Worm (Caenorhabditis elegans) whole organism, L3 larva: Measurements from ENCODE around the gene msp-113.

ENCODE experiments used
- ZK546.5 ChIP-seq: sonication (generic microtip); optimal IDR thresholded peaks from 2 replicates; lab custom pipeline; 2017; ENCODE audit warnings: missing biosample characterization, missing genetic modification characterization
- ama-1 ChIP-seq: fragments of 150-350 bp; optimal IDR thresholded peaks from 2 replicates; lab custom pipeline; 2018
- daf-12 ChIP-seq: fragments of 150-350 bp; optimal IDR thresholded peaks from 2 replicates; lab custom pipeline; 2014; ENCODE audit warnings: missing biosample characterization, missing genetic modification reagents, missing genetic modification characterization
- egl-27 ChIP-seq: sonication (generic microtip); optimal IDR thresholded peaks from 4 replicates; lab custom pipeline; 2017; ENCODE audit warnings: missing biosample characterization, missing genetic modification reagents, missing genetic modification characterization
- elt-1 ChIP-seq: fragments of 150-350 bp; optimal IDR thresholded peaks from 2 replicates; lab custom pipeline; 2014; ENCODE audit warnings: missing biosample characterization, missing genetic modification characterization
- elt-3 ChIP-seq, 3 experiments: fragments of 150-350 bp in 1 of 3; sonication (generic microtip) in 2 of 3; optimal IDR thresholded peaks; 2 replicates in 2 of 3; 4 replicates in 1 of 3; lab custom pipeline; 2014 to 2017; ENCODE audit warnings: missing biosample characterization in 3 of 3, missing genetic modification characterization in 3 of 3
- fkh-10 ChIP-seq: sonication (generic microtip); optimal IDR thresholded peaks from 2 replicates; lab custom pipeline; 2017; ENCODE audit warnings: missing biosample characterization, missing genetic modification reagents, missing genetic modification characterization
- mdl-1 ChIP-seq: fragments of 150-350 bp; optimal IDR thresholded peaks from 2 replicates; lab custom pipeline; 2014; ENCODE audit warnings: missing biosample characterization, missing genetic modification characterization
- nfya-1 ChIP-seq: sonication (generic microtip); optimal IDR thresholded peaks from 2 replicates; lab custom pipeline; 2017; ENCODE audit warnings: missing genetic modification characterization, mild to moderate bottlenecking, missing compliant biosample characterization, antibody characterized with exemption, moderate library complexity; ENCODE audit not compliant: insufficient read depth
- nhr-12 ChIP-seq: fragments of 150-350 bp; optimal IDR thresholded peaks from 2 replicates; lab custom pipeline; 2014; ENCODE audit warnings: missing biosample characterization, missing genetic modification characterization
- nhr-237 ChIP-seq: fragments of 150-350 bp; optimal IDR thresholded peaks from 2 replicates; lab custom pipeline; 2014; ENCODE audit warnings: missing biosample characterization, missing genetic modification characterization
- pqm-1 ChIP-seq: fragments of 150-350 bp; optimal IDR thresholded peaks from 2 replicates; lab custom pipeline; 2017; ENCODE audit warnings: missing biosample characterization, missing genetic modification characterization, inconsistent platforms
- unc-39 ChIP-seq: sonication (generic microtip); optimal IDR thresholded peaks from 4 replicates; lab custom pipeline; 2017; ENCODE audit warnings: missing biosample characterization, missing genetic modification characterization
- ztf-11 ChIP-seq: fragments of 150-350 bp; optimal IDR thresholded peaks from 2 replicates; lab custom pipeline; 2014; ENCODE audit warnings: missing biosample characterization, missing genetic modification characterization

ce11 chrIV:5294467-5294866 lies 3.3 kb upstream of the msp-113 start:
- no peak for TF ChIP-seq ztf-11 (tag; lab: Kevin White, UChicago)
- TF ChIP-seq elt-1 (tag; lab: Kevin White, UChicago): no peak
- TF ChIP-seq ZK546.5 (tag; lab: Kevin White, UChicago): no peak
- TF ChIP-seq daf-12 (tag; lab: Kevin White, UChicago): no peak
- no peak for TF ChIP-seq unc-39 (tag; lab: Kevin White, UChicago)
- TF ChIP-seq ama-1: no peak
- no peak for TF ChIP-seq nhr-237 (tag; lab: Kevin White, UChicago)
- TF ChIP-seq egl-27 (tag; lab: Kevin White, UChicago): no peak
- no peak for TF ChIP-seq elt-3 (tag; optimal IDR thresholded peaks at IDR 0.05; lab: Kevin White, UChicago)
- no peak for TF ChIP-seq fkh-10 (GFP tag; lab: Kevin White, UChicago)
- no peak for TF ChIP-seq mdl-1 (tag; lab: Kevin White, UChicago)
- no peak for TF ChIP-seq pqm-1
- no peak for TF ChIP-seq nfya-1 (tag; lab: Kevin White, UChicago)
- TF ChIP-seq nhr-12: no peak
